Fruit fly (Drosophila melanogaster) whole organism, embryonic: ENCODE measurements around the gene rempA.

Experiments
- Atf6 ChIP-seq: fragments of 200-800 bp; sonication (Bioruptor generic); IDR thresholded peaks from 2 replicates; pipeline ENCODE4 v1.3.6; 2022; ENCODE audit warnings: missing biosample characterization, missing genetic modification characterization
- CG10267 ChIP-seq: fragments of 200-800 bp; sonication (Bioruptor generic); optimal IDR thresholded peaks from 2 replicates; lab custom pipeline; 2018; ENCODE audit warnings: missing biosample characterization, mild to moderate bottlenecking, missing genetic modification characterization, moderate library complexity
- CG14050 ChIP-seq: fragments of 200-800 bp; sonication (Bioruptor generic); IDR thresholded peaks from 3 replicates; pipeline ENCODE4 v1.3.6; 2022; ENCODE audit warnings: missing biosample characterization, missing genetic modification characterization
- CG16813 ChIP-seq: fragments of 200-800 bp; sonication (Bioruptor generic); IDR thresholded peaks from 3 replicates; pipeline ENCODE4 v1.3.6; 2022; ENCODE audit warnings: missing biosample characterization, missing genetic modification characterization; ENCODE audit not compliant: partially characterized antibody
- CG33557 ChIP-seq: fragments of 200-800 bp; sonication (Bioruptor generic); optimal IDR thresholded peaks from 2 replicates; lab custom pipeline; 2019; ENCODE audit warnings: missing biosample characterization, mild to moderate bottlenecking, missing genetic modification characterization, moderate library complexity
- CG3838 ChIP-seq: fragments of 200-800 bp; sonication (Bioruptor generic); optimal IDR thresholded peaks from 3 replicates; lab custom pipeline; 2016; ENCODE audit warnings: missing biosample characterization, missing genetic modification characterization
- CG4820 ChIP-seq: fragments of 200-800 bp; sonication (Bioruptor generic); optimal IDR thresholded peaks from 3 replicates; lab custom pipeline; 2016; ENCODE audit warnings: missing biosample characterization, missing genetic modification characterization
- CG5180 ChIP-seq: fragments of 200-800 bp; sonication (Bioruptor generic); optimal IDR thresholded peaks from 3 replicates; lab custom pipeline; 2017; ENCODE audit warnings: missing biosample characterization, missing genetic modification characterization, mild to moderate bottlenecking, moderate library complexity, missing genetic modification reagents
- CG6765 ChIP-seq: fragments of 200-800 bp; sonication (Bioruptor generic); optimal IDR thresholded peaks from 3 replicates; lab custom pipeline; 2017; ENCODE audit warnings: missing biosample characterization, mild to moderate bottlenecking, missing genetic modification characterization
- CG7987 ChIP-seq: fragments of 200-800 bp; sonication (Bioruptor generic); optimal IDR thresholded peaks from 2 replicates; lab custom pipeline; 2018; ENCODE audit warnings: missing biosample characterization, mild to moderate bottlenecking, missing genetic modification characterization, moderate library complexity
- CG8290 ChIP-seq, 3 experiments: fragments of 200-800 bp; sonication (Bioruptor generic); optimal IDR thresholded peaks; 2 replicates each; lab custom pipeline; 2016 to 2019; ENCODE audit warnings: missing biosample characterization in 3 of 3, missing genetic modification characterization in 3 of 3, mild to moderate bottlenecking in 2 of 3, moderate library complexity in 1 of 3
- CG9609 ChIP-seq: fragments of 200-800 bp; sonication (Bioruptor generic); optimal IDR thresholded peaks from 3 replicates; lab custom pipeline; 2016; ENCODE audit warnings: missing biosample characterization, missing genetic modification characterization
- Chrac-16 ChIP-seq: fragments of 200-800 bp; sonication (Bioruptor generic); optimal IDR thresholded peaks from 3 replicates; lab custom pipeline; 2016; ENCODE audit warnings: missing biosample characterization, missing genetic modification characterization
- CoRest ChIP-seq: fragments of 200-800 bp; sonication (Bioruptor generic); optimal IDR thresholded peaks from 3 replicates; lab custom pipeline; 2018; ENCODE audit warnings: missing biosample characterization, mild to moderate bottlenecking, missing genetic modification characterization, moderate library complexity
- Dad ChIP-seq: fragments of 200-800 bp; sonication (Bioruptor generic); optimal IDR thresholded peaks from 3 replicates; lab custom pipeline; 2016; ENCODE audit warnings: missing biosample characterization, missing genetic modification characterization
- Fer1 ChIP-seq: fragments of 200-800 bp; sonication (Bioruptor generic); optimal IDR thresholded peaks from 2 replicates; lab custom pipeline; 2017; ENCODE audit warnings: missing biosample characterization, mild to moderate bottlenecking, missing genetic modification characterization
- Gsc ChIP-seq: fragments of 200-800 bp; sonication (Bioruptor generic); IDR thresholded peaks from 2 replicates; pipeline ENCODE4 v1.3.6; 2022; ENCODE audit warnings: missing biosample characterization, missing genetic modification characterization
- H15 ChIP-seq: fragments of 200-800 bp; sonication (Bioruptor generic); IDR thresholded peaks from 3 replicates; pipeline ENCODE4 v1.3.6; 2022; ENCODE audit warnings: missing biosample characterization, missing genetic modification characterization
- HLHmδ ChIP-seq: fragments of 200-800 bp; sonication (Bioruptor generic); optimal IDR thresholded peaks from 2 replicates; lab custom pipeline; 2018; ENCODE audit warnings: missing biosample characterization, mild to moderate bottlenecking, missing genetic modification characterization, moderate library complexity
- Hr51 ChIP-seq, 2 experiments: fragments of 200-800 bp; sonication (Bioruptor generic); optimal IDR thresholded peaks; 2 replicates in 1 of 2; 3 replicates in 1 of 2; lab custom pipeline; 2016 to 2018; ENCODE audit warnings: missing biosample characterization in 2 of 2, missing genetic modification characterization in 2 of 2, mild to moderate bottlenecking in 1 of 2, moderate library complexity in 1 of 2
- Hr78 ChIP-seq, 2 experiments: fragments of 200-800 bp in 1 of 2; fragments of >200 bp in 1 of 2; sonication (Bioruptor generic) in 1 of 2; optimal IDR thresholded peaks; 2 replicates each; lab custom pipeline; 2017 to 2019; ENCODE audit warnings: missing biosample characterization in 2 of 2, missing genetic modification characterization in 2 of 2, mild to moderate bottlenecking in 1 of 2, moderate library complexity in 1 of 2
- Lim3 ChIP-seq: fragments of 200-800 bp; sonication (Bioruptor generic); IDR thresholded peaks from 2 replicates; pipeline ENCODE4 v1.3.6; 2022; ENCODE audit warnings: missing biosample characterization, missing genetic modification characterization
- Meics ChIP-seq: fragments of 200-800 bp; sonication (Bioruptor generic); optimal IDR thresholded peaks from 2 replicates; lab custom pipeline; 2017; ENCODE audit warnings: missing biosample characterization, mild to moderate bottlenecking, missing genetic modification characterization
- NC2α ChIP-seq: fragments of 200-800 bp; sonication (Bioruptor generic); optimal IDR thresholded peaks from 2 replicates; lab custom pipeline; 2016; ENCODE audit warnings: missing biosample characterization, missing genetic modification characterization
- Stat92E ChIP-seq, 3 experiments: fragments of >200 bp in 2 of 3; fragments of 200-800 bp in 1 of 3; sonication (Bioruptor generic) in 1 of 3; optimal IDR thresholded peaks; 2 replicates each; lab custom pipeline; 2017 to 2019; ENCODE audit warnings: missing biosample characterization in 3 of 3, missing genetic modification characterization in 3 of 3, mild to moderate bottlenecking in 1 of 3, moderate library complexity in 1 of 3
- Taf1 ChIP-seq: fragments of 200-800 bp; sonication (Bioruptor generic); IDR thresholded peaks from 2 replicates; pipeline ENCODE4 v1.3.6; 2022; ENCODE audit warnings: missing biosample characterization, missing genetic modification characterization
- ase ChIP-seq: fragments of 200-800 bp; sonication (Bioruptor generic); IDR thresholded peaks from 3 replicates; pipeline ENCODE4 v1.3.6; 2022; ENCODE audit warnings: missing biosample characterization, missing genetic modification characterization
- az2 ChIP-seq: fragments of 200-800 bp; sonication (Bioruptor generic); optimal IDR thresholded peaks from 3 replicates; lab custom pipeline; 2016; ENCODE audit warnings: missing biosample characterization, missing genetic modification characterization
- br ChIP-seq: fragments of >200 bp; optimal IDR thresholded peaks from 2 replicates; lab custom pipeline; 2017
- cad ChIP-seq: fragments of >200 bp; optimal IDR thresholded peaks from 2 replicates; lab custom pipeline; 2017; ENCODE audit warnings: missing biosample characterization, missing genetic modification characterization
- crc ChIP-seq: fragments of 200-800 bp; sonication (Bioruptor generic); optimal IDR thresholded peaks from 2 replicates; lab custom pipeline; 2016; ENCODE audit warnings: missing biosample characterization, missing genetic modification characterization
- da ChIP-seq: fragments of 200-800 bp; sonication (Bioruptor generic); optimal IDR thresholded peaks from 2 replicates; lab custom pipeline; 2016; ENCODE audit warnings: missing biosample characterization, missing genetic modification characterization
- dimm ChIP-seq: fragments of 200-800 bp; sonication (Bioruptor generic); IDR thresholded peaks from 2 replicates; pipeline ENCODE4 v1.3.6; 2022; ENCODE audit warnings: missing biosample characterization, missing genetic modification characterization
- eve ChIP-seq, 2 experiments: fragments of >200 bp; optimal IDR thresholded peaks; 2 replicates each; lab custom pipeline; 2017; ENCODE audit warnings: missing biosample characterization in 2 of 2, missing genetic modification characterization in 2 of 2
- exex ChIP-seq: fragments of 200-800 bp; sonication (Bioruptor generic); optimal IDR thresholded peaks from 4 replicates; lab custom pipeline; 2018; ENCODE audit warnings: missing biosample characterization, mild to moderate bottlenecking, missing genetic modification characterization, moderate library complexity
- gro ChIP-seq: fragments of 200-800 bp; sonication (Bioruptor generic); optimal IDR thresholded peaks from 2 replicates; lab custom pipeline; 2016; ENCODE audit warnings: missing biosample characterization, missing genetic modification characterization
- gsb-n ChIP-seq: fragments of 200-800 bp; sonication (Bioruptor generic); optimal IDR thresholded peaks from 3 replicates; lab custom pipeline; 2018; ENCODE audit warnings: missing biosample characterization, mild to moderate bottlenecking, missing genetic modification characterization
- ham ChIP-seq: fragments of 200-800 bp; sonication (Bioruptor generic); IDR thresholded peaks from 2 replicates; pipeline ENCODE4 v1.3.6; 2022; ENCODE audit warnings: missing biosample characterization, missing genetic modification characterization
- kah ChIP-seq: fragments of 200-800 bp; sonication (Bioruptor generic); optimal IDR thresholded peaks from 2 replicates; lab custom pipeline; 2018; ENCODE audit warnings: missing biosample characterization, mild to moderate bottlenecking, missing genetic modification characterization
- klu ChIP-seq: fragments of 200-800 bp; sonication (Bioruptor generic); IDR thresholded peaks from 2 replicates; pipeline ENCODE4 v1.3.6; 2022; ENCODE audit warnings: missing biosample characterization, missing genetic modification characterization
- kni ChIP-seq: fragments of 200-800 bp; sonication (Bioruptor generic); optimal IDR thresholded peaks from 3 replicates; lab custom pipeline; 2017; ENCODE audit warnings: mild to moderate bottlenecking, missing biosample characterization, missing genetic modification reagents, missing genetic modification characterization
- lilli ChIP-seq: fragments of 200-800 bp; sonication (Bioruptor generic); optimal IDR thresholded peaks from 3 replicates; lab custom pipeline; 2016; ENCODE audit warnings: missing biosample characterization, missing genetic modification characterization
- luna ChIP-seq: fragments of 200-800 bp; sonication (Bioruptor generic); optimal IDR thresholded peaks from 2 replicates; lab custom pipeline; 2016; ENCODE audit warnings: missing biosample characterization, missing genetic modification characterization
- peb ChIP-seq: fragments of 200-800 bp; sonication (Bioruptor generic); IDR thresholded peaks from 2 replicates; pipeline ENCODE4 v1.3.6; 2022; ENCODE audit warnings: missing biosample characterization, missing genetic modification characterization
- ranshi ChIP-seq: fragments of 200-800 bp; sonication (Bioruptor generic); IDR thresholded peaks from 2 replicates; pipeline ENCODE4 v1.3.6; 2022; ENCODE audit warnings: missing biosample characterization, missing genetic modification characterization
- rib ChIP-seq: fragments of 200-800 bp; sonication (Bioruptor generic); IDR thresholded peaks from 2 replicates; pipeline ENCODE4 v1.3.6; 2022; ENCODE audit warnings: missing biosample characterization, missing genetic modification characterization
- schlank ChIP-seq: fragments of 200-800 bp; sonication (Bioruptor generic); optimal IDR thresholded peaks from 2 replicates; lab custom pipeline; 2018; ENCODE audit warnings: missing biosample characterization, mild to moderate bottlenecking, missing genetic modification characterization
- sug ChIP-seq: fragments of 200-800 bp; optimal IDR thresholded peaks from 2 replicates; lab custom pipeline; 2019; ENCODE audit warnings: missing biosample characterization, mild to moderate bottlenecking, missing genetic modification characterization, moderate library complexity
- toy ChIP-seq: fragments of 200-800 bp; sonication (Bioruptor generic); IDR thresholded peaks from 2 replicates; pipeline ENCODE4 v1.3.6; 2022; ENCODE audit warnings: missing biosample characterization, missing genetic modification characterization
- vnd ChIP-seq: fragments of 200-800 bp; sonication (Bioruptor generic); IDR thresholded peaks from 3 replicates; pipeline ENCODE4 v1.3.6; 2022; ENCODE audit warnings: missing biosample characterization, missing genetic modification characterization; ENCODE audit not compliant: partially characterized antibody

rempA gene

DNA sequence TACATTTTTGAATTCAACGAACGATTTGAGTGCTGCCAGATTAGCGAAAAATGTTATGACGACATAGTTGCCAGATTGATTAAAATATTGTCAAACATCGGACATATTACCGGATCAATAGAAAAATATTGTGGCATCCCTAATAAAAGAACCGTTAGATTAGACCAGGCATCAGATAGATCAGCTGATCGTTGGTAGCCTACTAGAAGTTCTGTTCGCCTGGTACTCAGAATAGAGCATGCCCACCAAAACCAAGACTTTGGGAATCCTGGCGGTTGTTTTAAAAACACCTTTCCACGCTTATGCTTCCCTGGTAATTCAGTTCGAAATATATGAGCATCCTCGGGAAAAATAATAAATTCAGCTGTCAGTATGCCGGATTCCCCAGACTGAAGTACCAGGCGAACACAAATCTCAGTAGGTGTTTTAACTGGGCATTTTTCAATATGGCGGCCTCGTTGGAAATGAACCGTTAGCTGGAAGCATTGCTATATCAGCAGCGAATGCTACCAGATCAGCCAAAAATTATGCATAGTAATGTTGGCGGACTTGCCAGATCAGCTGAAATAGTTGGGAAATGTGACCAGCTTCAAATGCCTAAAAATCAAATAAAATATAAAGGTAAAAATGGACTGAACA lies 19.4 kb downstream of the rempA start (continued):
- no peak for TF ChIP-seq CG7987 (GFP tag; lab: Kevin White, UChicago)
- TF ChIP-seq kah (GFP tag; lab: Kevin White, UChicago): no peak
- no peak for TF ChIP-seq klu
- no peak for TF ChIP-seq CG9609 (GFP tag; lab: Kevin White, UChicago)
- no peak for TF ChIP-seq gro (GFP tag; lab: Kevin White, UChicago)
- peak; percentile 92 for TF ChIP-seq CG8290 (GFP tag; optimal IDR thresholded peaks at IDR 0.05; lab: Kevin White, UChicago)
- peak; percentile 76 to 92 for TF ChIP-seq CG8290 (tag; optimal IDR thresholded peaks at IDR 0.05; lab: Kevin White, UChicago)
- TF ChIP-seq Stat92E (GFP tag; optimal IDR thresholded peaks at IDR 0.05; lab: Kevin White, UChicago): peak in 1 of 3 experiments; percentile 97
- no peak for TF ChIP-seq Hr51 (GFP tag; optimal IDR thresholded peaks at IDR 0.05; lab: Kevin White, UChicago)
- no peak for TF ChIP-seq CG14050 (GFP tag; lab: Robert Waterston, UW)
- TF ChIP-seq cad: no peak
- TF ChIP-seq CG4820 (GFP tag; lab: Kevin White, UChicago): no peak
- peak; percentile 68 for TF ChIP-seq sug (tag; lab: Kevin White, UChicago)
- TF ChIP-seq ham (GFP tag; lab: Robert Waterston, UW): no peak
- no peak for TF ChIP-seq Taf1 (GFP tag; lab: Robert Waterston, UW)
- peak; percentile 51; the same call in 2 of the 3 replicates for TF ChIP-seq vnd (GFP tag; lab: Robert Waterston, UW)
- no peak for TF ChIP-seq ranshi (GFP tag; lab: Robert Waterston, UW)
- TF ChIP-seq CoRest: peak; percentile 79
- no peak for TF ChIP-seq H15 (GFP tag; lab: Robert Waterston, UW)
- TF ChIP-seq Hr78 (GFP tag; optimal IDR thresholded peaks at IDR 0.05; lab: Kevin White, UChicago): no peak
- TF ChIP-seq peb (GFP tag; lab: Robert Waterston, UW): no peak
- no peak for TF ChIP-seq da (GFP tag; lab: Kevin White, UChicago)
- TF ChIP-seq HLHmδ (GFP tag; lab: Kevin White, UChicago): peak; percentile 29
- no peak for TF ChIP-seq Gsc (GFP tag; lab: Robert Waterston, UW)
- TF ChIP-seq CG3838 (GFP tag; lab: Kevin White, UChicago): no peak
- no peak for TF ChIP-seq br (lab: Kevin White, UChicago)
- TF ChIP-seq gsb-n: peak; percentile 65
- TF ChIP-seq Fer1: peak; percentile 6
- no peak for TF ChIP-seq Dad (GFP tag; lab: Kevin White, UChicago)
- TF ChIP-seq Chrac-16: no peak
- no peak for TF ChIP-seq NC2α (GFP tag; lab: Kevin White, UChicago)
- TF ChIP-seq az2 (GFP tag; lab: Kevin White, UChicago): no peak
- TF ChIP-seq Meics (GFP tag; lab: Kevin White, UChicago): no peak
- TF ChIP-seq kni (GFP tag; lab: Kevin White, UChicago): peak; percentile 100
- TF ChIP-seq CG16813: peak; percentile 58; the same call in 1 of the 3 replicates
- TF ChIP-seq exex: no peak
- TF ChIP-seq lilli (GFP tag; lab: Kevin White, UChicago): peak; percentile 7
- TF ChIP-seq CG6765 (GFP tag; lab: Kevin White, UChicago): peak; percentile 23
- no peak for TF ChIP-seq dimm (GFP tag; lab: Robert Waterston, UW)
- no peak for TF ChIP-seq eve (GFP tag; optimal IDR thresholded peaks at IDR 0.05; lab: Kevin White, UChicago)
- TF ChIP-seq CG10267 (tag; lab: Kevin White, UChicago): peak; percentile 60
- TF ChIP-seq Lim3: no peak
- TF ChIP-seq ase (GFP tag; lab: Robert Waterston, UW): 0 out of 3 replicates have a peak, but pooled peaks have one; percentile 36
- no peak for TF ChIP-seq rib (GFP tag; lab: Robert Waterston, UW)
- TF ChIP-seq toy (GFP tag; lab: Robert Waterston, UW): no peak
- peak; percentile 62 for TF ChIP-seq CG33557 (GFP tag; lab: Kevin White, UChicago)
- TF ChIP-seq Atf6 (GFP tag; lab: Robert Waterston, UW): no peak
- TF ChIP-seq CG5180 (GFP tag; lab: Kevin White, UChicago): no peak
- no peak for TF ChIP-seq schlank
- TF ChIP-seq luna (GFP tag; lab: Kevin White, UChicago): no peak
- TF ChIP-seq crc: no peak
